Fruit fly (Drosophila melanogaster) whole organism, prepupa: ENCODE results near the gene CG5126.
A peak's percentile ranks its signal among the peaks of the same experiment; 100 is the strongest.

Experiments used
- Blimp-1 ChIP-seq: fragments of 200-800 bp; sonication (Bioruptor generic); optimal IDR thresholded peaks from 3 replicates; lab custom pipeline; 2017; ENCODE audit warnings: missing biosample characterization, missing genetic modification characterization, mild to moderate bottlenecking, moderate library complexity, missing genetic modification reagents
- CG10631 ChIP-seq: fragments of 200-800 bp; sonication (Bioruptor generic); optimal IDR thresholded peaks from 2 replicates; lab custom pipeline; 2016; ENCODE audit warnings: missing biosample characterization, missing genetic modification characterization
- CG10669 ChIP-seq: fragments of 200-800 bp; sonication (Bioruptor generic); optimal IDR thresholded peaks from 3 replicates; lab custom pipeline; 2018; ENCODE audit warnings: missing biosample characterization, mild to moderate bottlenecking, missing genetic modification characterization, moderate library complexity
- CG11294 ChIP-seq: fragments of 200-800 bp; sonication (Bioruptor generic); IDR thresholded peaks from 2 replicates; pipeline ENCODE4 v1.3.6; 2022; ENCODE audit warnings: missing biosample characterization, missing genetic modification characterization
- CG11762 ChIP-seq: fragments of 200-800 bp; sonication (Bioruptor generic); optimal IDR thresholded peaks from 3 replicates; lab custom pipeline; 2016; ENCODE audit warnings: missing biosample characterization, missing genetic modification characterization; ENCODE audit not compliant: insufficient read depth
- CG11902 ChIP-seq: fragments of 200-800 bp; sonication (Bioruptor generic); optimal IDR thresholded peaks from 3 replicates; lab custom pipeline; 2016; ENCODE audit warnings: missing biosample characterization, missing genetic modification characterization
- CG15336 ChIP-seq: fragments of 200-800 bp; sonication (Bioruptor generic); IDR thresholded peaks from 2 replicates; pipeline ENCODE4 v1.3.6; 2022; ENCODE audit warnings: missing biosample characterization, missing genetic modification characterization
- CG1621 ChIP-seq: fragments of 200-800 bp; sonication (Bioruptor generic); optimal IDR thresholded peaks from 3 replicates; lab custom pipeline; 2018; ENCODE audit warnings: missing biosample characterization, mild to moderate bottlenecking, missing genetic modification characterization
- CG32006 ChIP-seq: fragments of 200-800 bp; sonication (Bioruptor generic); optimal IDR thresholded peaks from 3 replicates; lab custom pipeline; 2017; ENCODE audit warnings: missing biosample characterization, mild to moderate bottlenecking, missing genetic modification characterization
- CG34406 ChIP-seq: fragments of 200-800 bp; sonication (Bioruptor generic); optimal IDR thresholded peaks from 3 replicates; lab custom pipeline; 2016; ENCODE audit warnings: missing biosample characterization, missing genetic modification characterization
- CG4318 ChIP-seq: fragments of 200-800 bp; sonication (Bioruptor generic); optimal IDR thresholded peaks from 3 replicates; lab custom pipeline; 2017; ENCODE audit warnings: missing biosample characterization, mild to moderate bottlenecking, missing genetic modification characterization
- CG6163 ChIP-seq: fragments of 200-800 bp; sonication (Bioruptor generic); IDR thresholded peaks from 3 replicates; pipeline ENCODE4 v1.3.6; 2022; ENCODE audit warnings: missing biosample characterization, missing genetic modification characterization
- CG6792 ChIP-seq: fragments of 200-800 bp; sonication (Bioruptor generic); optimal IDR thresholded peaks from 3 replicates; lab custom pipeline; 2016; ENCODE audit warnings: missing biosample characterization, missing genetic modification characterization
- CG6854 ChIP-seq: fragments of 200-800 bp; sonication (Bioruptor generic); optimal IDR thresholded peaks from 2 replicates; lab custom pipeline; 2017; ENCODE audit warnings: missing biosample characterization, mild to moderate bottlenecking, missing genetic modification characterization
- CG7368 ChIP-seq: fragments of 200-800 bp; sonication (Bioruptor generic); optimal IDR thresholded peaks from 3 replicates; lab custom pipeline; 2016; ENCODE audit warnings: missing biosample characterization, missing genetic modification characterization
- CG8632 ChIP-seq: fragments of 200-800 bp; sonication (Bioruptor generic); optimal IDR thresholded peaks from 3 replicates; lab custom pipeline; 2016; ENCODE audit warnings: missing biosample characterization, missing genetic modification characterization
- CG9139 ChIP-seq: fragments of 200-800 bp; sonication (Bioruptor generic); optimal IDR thresholded peaks from 3 replicates; lab custom pipeline; 2017; ENCODE audit warnings: missing biosample characterization, mild to moderate bottlenecking, missing genetic modification characterization
- Eip75B ChIP-seq: fragments of 200-800 bp; sonication (Bioruptor generic); optimal IDR thresholded peaks from 3 replicates; lab custom pipeline; 2016; ENCODE audit warnings: missing biosample characterization, missing genetic modification characterization
- Eip78C ChIP-seq: fragments of 200-800 bp; sonication (Bioruptor generic); peaks from one replicate; lab custom pipeline; 2016; ENCODE audit warnings: missing biosample characterization, missing genetic modification characterization
- Ets96B ChIP-seq: fragments of 200-800 bp; optimal IDR thresholded peaks from 2 replicates; lab custom pipeline; 2019; ENCODE audit warnings: missing biosample characterization, mild to moderate bottlenecking, missing genetic modification characterization, moderate library complexity
- Hr38 ChIP-seq: sonication (Bioruptor generic); optimal IDR thresholded peaks from 2 replicates; lab custom pipeline; 2016; ENCODE audit warnings: missing biosample characterization, missing genetic modification characterization
- Hr4 ChIP-seq: fragments of 200-800 bp; sonication (Bioruptor generic); optimal IDR thresholded peaks from 3 replicates; lab custom pipeline; 2016; ENCODE audit warnings: missing biosample characterization, missing genetic modification characterization
- Met ChIP-seq: fragments of 200-800 bp; sonication (Bioruptor generic); optimal IDR thresholded peaks from 3 replicates; lab custom pipeline; 2016; ENCODE audit warnings: missing biosample characterization, missing genetic modification characterization
- Sox15 ChIP-seq: fragments of 200-800 bp; sonication (Bioruptor generic); optimal IDR thresholded peaks from 3 replicates; lab custom pipeline; 2016; ENCODE audit warnings: missing biosample characterization, missing genetic modification characterization
- achi ChIP-seq: fragments of 200-800 bp; sonication (Bioruptor generic); optimal IDR thresholded peaks from 3 replicates; lab custom pipeline; 2016; ENCODE audit warnings: missing biosample characterization, missing genetic modification characterization
- dac ChIP-seq: fragments of 200-800 bp; sonication (Bioruptor generic); optimal IDR thresholded peaks from 2 replicates; lab custom pipeline; 2017; ENCODE audit warnings: missing biosample characterization, mild to moderate bottlenecking, missing genetic modification characterization
- esn ChIP-seq: fragments of 200-800 bp; sonication (Bioruptor generic); optimal IDR thresholded peaks from 2 replicates; lab custom pipeline; 2016; ENCODE audit warnings: missing biosample characterization, mild to moderate bottlenecking, missing genetic modification characterization, moderate library complexity
- fkh ChIP-seq: fragments of 200-800 bp; sonication (Bioruptor generic); optimal IDR thresholded peaks from 3 replicates; lab custom pipeline; 2017; ENCODE audit warnings: missing biosample characterization, mild to moderate bottlenecking, missing genetic modification characterization, moderate library complexity
- lz ChIP-seq: fragments of 200-800 bp; sonication (Bioruptor generic); optimal IDR thresholded peaks from 3 replicates; lab custom pipeline; 2016; ENCODE audit warnings: missing biosample characterization, missing genetic modification characterization
- net ChIP-seq: fragments of 200-800 bp; sonication (Bioruptor generic); optimal IDR thresholded peaks from 3 replicates; lab custom pipeline; 2016; ENCODE audit warnings: missing biosample characterization, missing genetic modification characterization
- pdm3 ChIP-seq: fragments of 200-800 bp; sonication (Bioruptor generic); optimal IDR thresholded peaks from 3 replicates; lab custom pipeline; 2016; ENCODE audit warnings: missing biosample characterization, missing genetic modification characterization
- svp ChIP-seq: fragments of 200-800 bp; sonication (Bioruptor generic); peaks from one replicate; lab custom pipeline; 2016; ENCODE audit warnings: missing biosample characterization, missing genetic modification characterization
- topi ChIP-seq: fragments of 200-800 bp; sonication (Bioruptor generic); optimal IDR thresholded peaks from 3 replicates; lab custom pipeline; 2016; ENCODE audit warnings: missing biosample characterization, missing genetic modification characterization

The CG5126 gene

dm6 chr2L:1169867-1170415 is 13.9 kb downstream of the CG5126 start, which contains the start of the genes CG31922 and Plap (continued):
- TF ChIP-seq Eip75B (no peak), pdm3 (GFP tag; lab: Kevin White, UChicago) (no peak), CG34406 (GFP tag; lab: Kevin White, UChicago) (peak; percentile 60), lz (peak; percentile 78), CG10631 (no peak), CG6854 (no peak), CG11902 (peak; percentile 40), Ets96B (peak; percentile 58)

dm6 chr2L:1166326-1166725 is 17.5 kb downstream of the CG5126 start, which contains the start of gene CG14341:
TSS of gene CG14341 (plus strand) at chr2L:1166506.
- TF ChIP-seq CG10669 (GFP tag; lab: Kevin White, UChicago): no peak
- no peak for TF ChIP-seq Ets96B
- TF ChIP-seq Blimp-1 (GFP tag; lab: Kevin White, UChicago): no peak
- TF ChIP-seq esn: peak; percentile 26
- no peak for TF ChIP-seq CG8632 (GFP tag; lab: Kevin White, UChicago)
- peak; percentile 66 for TF ChIP-seq svp (GFP tag; lab: Kevin White, UChicago)
- TF ChIP-seq Hr4 (GFP tag; lab: Kevin White, UChicago): no peak
- no peak for TF ChIP-seq CG7368 (GFP tag; lab: Kevin White, UChicago)
- no peak for TF ChIP-seq net (GFP tag; lab: Kevin White, UChicago)
- no peak for TF ChIP-seq CG6163 (GFP tag; lab: Robert Waterston, UW)
- TF ChIP-seq achi (GFP tag; lab: Kevin White, UChicago): no peak
- TF ChIP-seq CG32006: no peak
- TF ChIP-seq lz: no peak
- no peak for TF ChIP-seq Hr38 (GFP tag; lab: Kevin White, UChicago)
- TF ChIP-seq CG6854: no peak
- TF ChIP-seq CG11762 (GFP tag; lab: Kevin White, UChicago): no peak

dm6 chr2L:1164294-1164693 is 19.5 kb downstream of the CG5126 start, which contains the start of gene IntS14:
TSS of gene IntS14 (plus strand) at chr2L:1164443.
- TF ChIP-seq dac (GFP tag; lab: Kevin White, UChicago) (no peak), net (GFP tag; lab: Kevin White, UChicago) (no peak), Met (GFP tag; lab: Kevin White, UChicago) (no peak), Sox15 (GFP tag; lab: Kevin White, UChicago) (no peak), CG8632 (GFP tag; lab: Kevin White, UChicago) (no peak), esn (no peak), CG11902 (no peak), CG6163 (GFP tag; lab: Robert Waterston, UW) (no peak), CG15336 (no peak)
- TF ChIP-seq, all 60 proteins: peak for 0

- TF ChIP-seq svp (GFP tag; lab: Kevin White, UChicago) (peak; percentile 100), fkh (GFP tag; lab: Kevin White, UChicago) (no peak), net (GFP tag; lab: Kevin White, UChicago) (no peak), Eip75B (peak; percentile 14), CG4318 (GFP tag; lab: Kevin White, UChicago) (no peak), CG1621 (no peak), CG9139 (GFP tag; lab: Kevin White, UChicago) (no peak), Ets96B (no peak), topi (GFP tag; lab: Kevin White, UChicago) (no peak), CG11294 (GFP tag; lab: Robert Waterston, UW) (no peak), CG10631 (no peak), pdm3 (GFP tag; lab: Kevin White, UChicago) (no peak), Eip78C (GFP tag; lab: Kevin White, UChicago) (peak; percentile 60), CG6163 (GFP tag; lab: Robert Waterston, UW) (no peak), CG6792 (GFP tag; lab: Kevin White, UChicago) (no peak)
Observed at dm6 chr2L:1163538-1164143, 20.2 kb downstream of the CG5126 start, which contains the start of gene CG5080. TSS of gene CG5080 (minus strand) at chr2L:1163886.
